Fruit fly (Drosophila melanogaster) whole organism, pupa: ENCODE data around the gene Tat.

ENCODE experiments used
- CG10348 ChIP-seq: fragments of 200-800 bp; sonication (Bioruptor generic); IDR thresholded peaks from 2 replicates; pipeline ENCODE4 v1.3.6; 2022; ENCODE audit warnings: missing biosample characterization, missing genetic modification characterization
- CG12605 ChIP-seq: fragments of 200-800 bp; sonication (Bioruptor generic); IDR thresholded peaks from 2 replicates; pipeline ENCODE4 v1.3.6; 2022; ENCODE audit warnings: missing biosample characterization, missing genetic modification characterization
- CG13204 ChIP-seq: fragments of 200-800 bp; sonication (Bioruptor generic); optimal IDR thresholded peaks from 2 replicates; lab custom pipeline; 2018; ENCODE audit warnings: missing biosample characterization, mild to moderate bottlenecking, missing genetic modification characterization, moderate library complexity
- CG14655 ChIP-seq: fragments of 200-800 bp; sonication (Bioruptor generic); optimal IDR thresholded peaks from 3 replicates; lab custom pipeline; 2017; ENCODE audit warnings: mild to moderate bottlenecking, missing biosample characterization, missing genetic modification reagents, missing genetic modification characterization
- CG15710 ChIP-seq: fragments of 200-800 bp; sonication (Bioruptor generic); optimal IDR thresholded peaks from 2 replicates; lab custom pipeline; 2018; ENCODE audit warnings: missing biosample characterization, mild to moderate bottlenecking, missing genetic modification characterization, moderate library complexity
- CG17806 ChIP-seq: fragments of 200-800 bp; sonication (Bioruptor generic); optimal IDR thresholded peaks from 2 replicates; lab custom pipeline; 2018; ENCODE audit warnings: missing biosample characterization, mild to moderate bottlenecking, missing genetic modification characterization, moderate library complexity
- CG32121 ChIP-seq: fragments of 200-800 bp; sonication (Bioruptor generic); IDR thresholded peaks from 2 replicates; pipeline ENCODE4 v1.3.6; 2022; ENCODE audit warnings: missing biosample characterization, missing genetic modification characterization
- CG34367 ChIP-seq: fragments of 200-800 bp; sonication (Bioruptor generic); optimal IDR thresholded peaks from 2 replicates; lab custom pipeline; 2018; ENCODE audit warnings: missing biosample characterization, mild to moderate bottlenecking, missing genetic modification characterization
- CG4496 ChIP-seq: fragments of 200-800 bp; sonication (Bioruptor generic); IDR thresholded peaks from 3 replicates; pipeline ENCODE4 v1.3.6; 2022; ENCODE audit warnings: missing biosample characterization, missing genetic modification characterization
- CG8159 ChIP-seq: fragments of 200-800 bp; sonication (Bioruptor generic); optimal IDR thresholded peaks from 3 replicates; lab custom pipeline; 2018; ENCODE audit warnings: missing biosample characterization, mild to moderate bottlenecking, missing genetic modification characterization, moderate library complexity
- CG8301 ChIP-seq: fragments of 200-800 bp; sonication (Bioruptor generic); optimal IDR thresholded peaks from 2 replicates; lab custom pipeline; 2018; ENCODE audit warnings: missing biosample characterization, mild to moderate bottlenecking, missing genetic modification characterization
- CG9948 ChIP-seq: fragments of 200-800 bp; sonication (Bioruptor generic); optimal IDR thresholded peaks from 2 replicates; lab custom pipeline; 2018; ENCODE audit warnings: missing biosample characterization, mild to moderate bottlenecking, missing genetic modification characterization, moderate library complexity
- D1 ChIP-seq: fragments of 200-800 bp; sonication (Bioruptor generic); optimal IDR thresholded peaks from 2 replicates; lab custom pipeline; 2018; ENCODE audit warnings: missing biosample characterization, mild to moderate bottlenecking, missing genetic modification characterization, moderate library complexity
- EcR ChIP-seq: fragments of 200-800 bp; sonication (Bioruptor generic); optimal IDR thresholded peaks from 3 replicates; lab custom pipeline; 2019; ENCODE audit warnings: missing biosample characterization, missing genetic modification characterization, mild to moderate bottlenecking, moderate library complexity, missing genetic modification reagents
- Ets98B ChIP-seq: fragments of 200-800 bp; sonication (Bioruptor generic); IDR thresholded peaks from 2 replicates; pipeline ENCODE4 v1.3.6; 2022; ENCODE audit warnings: missing biosample characterization, missing genetic modification characterization
- Pif1A ChIP-seq: fragments of 200-800 bp; sonication (Bioruptor generic); optimal IDR thresholded peaks from 3 replicates; lab custom pipeline; 2016; ENCODE audit warnings: missing biosample characterization, missing genetic modification characterization
- Pif1B ChIP-seq: fragments of 200-800 bp; sonication (Bioruptor generic); optimal IDR thresholded peaks from 3 replicates; lab custom pipeline; 2016; ENCODE audit warnings: missing biosample characterization, missing genetic modification characterization
- Snoo ChIP-seq: fragments of 200-800 bp; sonication (Bioruptor generic); optimal IDR thresholded peaks from 3 replicates; lab custom pipeline; 2017; ENCODE audit warnings: missing biosample characterization, mild to moderate bottlenecking, missing genetic modification characterization, inconsistent platforms
- fd96Ca ChIP-seq: fragments of 200-800 bp; sonication (Bioruptor generic); IDR thresholded peaks from 3 replicates; pipeline ENCODE4 v1.3.6; 2022; ENCODE audit warnings: missing biosample characterization, missing genetic modification characterization
- gl ChIP-seq: fragments of 200-800 bp; sonication (Bioruptor generic); optimal IDR thresholded peaks from 2 replicates; lab custom pipeline; 2018; ENCODE audit warnings: missing biosample characterization, mild to moderate bottlenecking, missing genetic modification characterization
- rn ChIP-seq: fragments of 200-800 bp; sonication (Bioruptor generic); IDR thresholded peaks from 2 replicates; pipeline ENCODE4 v1.3.6; 2022; ENCODE audit warnings: missing biosample characterization, missing genetic modification characterization

Tat gene

dm6 chrX:14214505-14215449, 46.2 kb upstream of the Tat start:
- TF ChIP-seq CG13204 (GFP tag; lab: Kevin White, UChicago) = peak; percentile 24
- TF ChIP-seq fd96Ca (GFP tag; lab: Robert Waterston, UW) = peak; percentile 57
- TF ChIP-seq CG32121 = peak; percentile 83
- TF ChIP-seq CG12605 (GFP tag; lab: Robert Waterston, UW) = peak; percentile 81
- peak; percentile 88 for TF ChIP-seq CG8301 (tag; lab: Kevin White, UChicago)
- TF ChIP-seq CG34367 (tag; lab: Kevin White, UChicago) = peak; percentile 64
- peak; percentile 79 for TF ChIP-seq CG8159 (tag; lab: Kevin White, UChicago)
- TF ChIP-seq CG4496 (GFP tag; lab: Robert Waterston, UW) = peak; percentile 90
- peak; percentile 13 for TF ChIP-seq gl
- peak; percentile 6 for TF ChIP-seq EcR (GFP tag; lab: Kevin White, UChicago)
- peak; percentile 74 for TF ChIP-seq Ets98B (GFP tag; lab: Robert Waterston, UW)
- peak; percentile 48 for TF ChIP-seq Pif1A (GFP tag; lab: Kevin White, UChicago)
- peak; percentile 43; the same call in 1 of the 2 replicates for TF ChIP-seq rn (GFP tag; lab: Robert Waterston, UW)
- TF ChIP-seq CG14655 (GFP tag; lab: Kevin White, UChicago) = peak; percentile 93
- peak; percentile 46 for TF ChIP-seq Pif1B (GFP tag; lab: Kevin White, UChicago)
- peak; percentile 86 for TF ChIP-seq CG9948 (tag; lab: Kevin White, UChicago)
- TF ChIP-seq CG10348 (GFP tag; lab: Robert Waterston, UW) = peak; percentile 41; the same call in 1 of the 2 replicates
- peak; percentile 68 for TF ChIP-seq CG15710 (tag; lab: Kevin White, UChicago)
- no peak for TF ChIP-seq D1 (tag; lab: Kevin White, UChicago)
- peak; percentile 22 for TF ChIP-seq Snoo
- TF ChIP-seq CG17806 (tag; lab: Kevin White, UChicago) = peak; percentile 76

DNA sequence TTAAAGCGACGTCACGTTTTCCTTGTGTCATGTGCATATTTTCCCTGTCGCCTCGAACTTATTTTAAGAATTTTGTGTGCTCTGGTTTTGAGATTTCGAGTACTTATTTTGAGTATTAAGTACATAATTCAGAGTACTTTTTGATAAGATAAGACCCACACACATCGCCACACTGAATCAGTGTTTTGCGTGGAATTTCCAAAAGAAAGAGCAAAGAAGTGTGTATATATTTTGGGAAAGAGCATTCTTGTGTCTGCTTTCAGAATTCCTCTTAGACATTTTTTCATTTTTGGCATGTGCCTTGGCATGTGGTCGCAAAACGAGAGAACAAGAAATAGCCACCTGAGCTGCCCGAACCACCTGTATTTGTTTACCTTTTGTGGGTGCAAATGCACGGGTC, 45.2 kb upstream of the Tat start:
- no peak for TF ChIP-seq Snoo
- no peak for TF ChIP-seq gl
- TF ChIP-seq fd96Ca (GFP tag; lab: Robert Waterston, UW) = no peak; the same call in 2 of the 3 replicates
- TF ChIP-seq CG14655 (GFP tag; lab: Kevin White, UChicago) = peak; percentile 43
- no peak for TF ChIP-seq Pif1B (GFP tag; lab: Kevin White, UChicago)
- TF ChIP-seq rn (GFP tag; lab: Robert Waterston, UW) = no peak
- TF ChIP-seq CG34367 (tag; lab: Kevin White, UChicago) = no peak
- TF ChIP-seq CG13204 (GFP tag; lab: Kevin White, UChicago) = no peak
- no peak for TF ChIP-seq EcR (GFP tag; lab: Kevin White, UChicago)
- TF ChIP-seq CG12605 (GFP tag; lab: Robert Waterston, UW) = peak; percentile 27; the same call in 1 of the 2 replicates
- TF ChIP-seq CG8159 (tag; lab: Kevin White, UChicago) = no peak
- TF ChIP-seq CG9948 (tag; lab: Kevin White, UChicago) = no peak
- TF ChIP-seq Pif1A (GFP tag; lab: Kevin White, UChicago) = no peak
- peak; percentile 6 for TF ChIP-seq CG15710 (tag; lab: Kevin White, UChicago)
- 0 out of 3 replicates have a peak, but pooled peaks have one; percentile 21 for TF ChIP-seq CG4496 (GFP tag; lab: Robert Waterston, UW)
- no peak for TF ChIP-seq CG17806 (tag; lab: Kevin White, UChicago)
- no peak for TF ChIP-seq CG10348 (GFP tag; lab: Robert Waterston, UW)
- peak; percentile 31; the same call in 1 of the 2 replicates for TF ChIP-seq Ets98B (GFP tag; lab: Robert Waterston, UW)
- no peak for TF ChIP-seq D1 (tag; lab: Kevin White, UChicago)
- TF ChIP-seq CG32121 = peak; percentile 51
- peak; percentile 31 for TF ChIP-seq CG8301 (tag; lab: Kevin White, UChicago)

- TF ChIP-seq CG4496 (GFP tag; lab: Robert Waterston, UW) = 0 out of 3 replicates have a peak, but pooled peaks have one; percentile 7
- peak; percentile 16 for TF ChIP-seq CG8301 (tag; lab: Kevin White, UChicago)
- no peak for TF ChIP-seq CG34367 (tag; lab: Kevin White, UChicago)
Observed at dm6 chrX:14216844-14217243, 44.2 kb upstream of the Tat start.

DNA sequence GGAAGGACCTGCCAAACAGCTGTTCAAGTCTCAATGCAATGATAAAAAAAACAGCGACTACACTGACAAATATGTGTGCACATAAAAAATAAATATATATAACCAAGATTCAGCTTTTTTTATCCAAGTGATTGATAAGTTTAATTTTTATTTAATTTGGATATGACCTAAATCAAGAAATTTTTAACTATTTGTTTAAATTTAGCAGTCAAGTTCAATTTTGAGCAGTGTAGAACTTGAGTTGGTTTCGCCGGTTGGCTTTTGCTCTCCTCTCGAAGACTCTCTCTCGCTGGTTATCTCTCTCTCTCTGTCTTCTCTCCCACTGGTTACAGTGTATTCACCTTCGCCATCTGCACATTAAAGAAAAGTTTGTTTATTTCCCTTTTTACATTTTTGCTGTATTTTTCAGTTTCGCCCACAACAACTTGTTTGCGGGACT, 43.0 kb upstream of the Tat start:
- TF ChIP-seq EcR (GFP tag; lab: Kevin White, UChicago) (peak; percentile 93), CG12605 (GFP tag; lab: Robert Waterston, UW) (peak; percentile 96), D1 (tag; lab: Kevin White, UChicago) (peak; percentile 95), CG9948 (tag; lab: Kevin White, UChicago) (peak; percentile 97), CG8301 (tag; lab: Kevin White, UChicago) (peak; percentile 93), gl (peak; percentile 92), CG13204 (GFP tag; lab: Kevin White, UChicago) (peak; percentile 93), Pif1B (GFP tag; lab: Kevin White, UChicago) (peak; percentile 91), CG34367 (tag; lab: Kevin White, UChicago) (peak; percentile 97), CG8159 (tag; lab: Kevin White, UChicago) (peak; percentile 98), CG14655 (GFP tag; lab: Kevin White, UChicago) (peak; percentile 95), CG15710 (tag; lab: Kevin White, UChicago) (peak; percentile 98), CG10348 (GFP tag; lab: Robert Waterston, UW) (peak; percentile 59; the same call in 1 of the 2 replicates), Ets98B (GFP tag; lab: Robert Waterston, UW) (peak; percentile 94), CG32121 (peak; percentile 95), Pif1A (GFP tag; lab: Kevin White, UChicago) (peak; percentile 94), CG17806 (tag; lab: Kevin White, UChicago) (peak; percentile 98), Snoo (peak; percentile 97), fd96Ca (GFP tag; lab: Robert Waterston, UW) (peak; percentile 86), CG4496 (GFP tag; lab: Robert Waterston, UW) (peak; percentile 97), rn (GFP tag; lab: Robert Waterston, UW) (peak; percentile 92)
